Worm (Caenorhabditis elegans) whole organism, early embryonic: ENCODE results near the gene Y69A2AR.51.

Experiments
- B0310.2 ChIP-seq: sonication (generic microtip); optimal IDR thresholded peaks from 2 replicates; lab custom pipeline; 2016; ENCODE audit warnings: mild to moderate bottlenecking, missing genetic modification characterization, missing compliant biosample characterization
- F13C5.2 ChIP-seq: sonication (generic microtip); optimal IDR thresholded peaks from 2 replicates; lab custom pipeline; 2017; ENCODE audit warnings: mild to moderate bottlenecking, missing genetic modification characterization, inconsistent platforms, missing compliant biosample characterization
- aly-1 ChIP-seq: sonication (generic microtip); optimal IDR thresholded peaks from 2 replicates; lab custom pipeline; 2016; ENCODE audit warnings: missing genetic modification characterization, missing compliant biosample characterization
- ama-1 ChIP-seq: fragments of 150-350 bp; optimal IDR thresholded peaks from 2 replicates; lab custom pipeline; 2014
- ceh-13 ChIP-seq: fragments of 200-800 bp; sonication (Bioruptor generic); optimal IDR thresholded peaks from 2 replicates; lab custom pipeline; 2018; ENCODE audit warnings: mild to moderate bottlenecking, missing genetic modification characterization, missing compliant biosample characterization
- ceh-36 ChIP-seq: sonication (generic microtip); optimal IDR thresholded peaks from 2 replicates; lab custom pipeline; 2016; ENCODE audit warnings: missing genetic modification characterization, inconsistent platforms, missing compliant biosample characterization
- ets-7 ChIP-seq: sonication (generic microtip); optimal IDR thresholded peaks from 2 replicates; lab custom pipeline; 2016; ENCODE audit warnings: missing genotype, missing genetic modification characterization, missing compliant biosample characterization
- flt-1 ChIP-seq: fragments of 200-800 bp; sonication (Bioruptor generic); IDR thresholded peaks from 2 replicates; pipeline ENCODE4 v1.3.6; 2022; ENCODE audit warnings: missing genetic modification characterization, missing compliant biosample characterization
- hmbx-1 ChIP-seq: sonication (generic microtip); optimal IDR thresholded peaks from 2 replicates; lab custom pipeline; 2016; ENCODE audit warnings: mild to moderate bottlenecking, missing genetic modification characterization, missing compliant biosample characterization
- hmg-4 ChIP-seq: fragments of 200-800 bp; sonication (Bioruptor generic); optimal IDR thresholded peaks from 2 replicates; lab custom pipeline; 2018; ENCODE audit warnings: mild to moderate bottlenecking, missing genetic modification characterization, missing compliant biosample characterization
- hnd-1 ChIP-seq: sonication (generic microtip); optimal IDR thresholded peaks from 2 replicates; lab custom pipeline; 2016; ENCODE audit warnings: missing genetic modification characterization, missing compliant biosample characterization
- pes-1 ChIP-seq: fragments of 200-800 bp; sonication (Bioruptor generic); IDR thresholded peaks from 2 replicates; pipeline ENCODE4 v1.3.6; 2022; ENCODE audit warnings: missing genetic modification reagents, missing genetic modification characterization, missing compliant biosample characterization
- scrt-1 ChIP-seq: fragments of 200-800 bp; sonication (Bioruptor generic); IDR thresholded peaks from 2 replicates; pipeline ENCODE4 v1.3.6; 2022; ENCODE audit warnings: missing genetic modification characterization, missing compliant biosample characterization
- sea-1 ChIP-seq: fragments of 200-800 bp; sonication (Bioruptor generic); conservative IDR thresholded peaks from 2 replicates; pipeline ENCODE4 v1.3.6; 2022; ENCODE audit warnings: missing genetic modification characterization, missing compliant biosample characterization
- tbx-11 ChIP-seq: fragments of 200-800 bp; sonication (Bioruptor generic); IDR thresholded peaks from 2 replicates; pipeline ENCODE4 v1.3.6; 2022; ENCODE audit warnings: missing genetic modification characterization, missing compliant biosample characterization
- tbx-37 ChIP-seq: fragments of 200-800 bp; sonication (Bioruptor generic); conservative IDR thresholded peaks from 2 replicates; pipeline ENCODE4 v1.3.6; 2022; ENCODE audit warnings: missing genetic modification reagents, missing genetic modification characterization, missing compliant biosample characterization
- tra-4 ChIP-seq: sonication (generic microtip); optimal IDR thresholded peaks from 2 replicates; lab custom pipeline; 2017; ENCODE audit warnings: missing genetic modification characterization, missing compliant biosample characterization

Y69A2AR.51 gene

ce11 chrIV:2601988-2602861 lies 30.0 kb downstream of the Y69A2AR.51 start:
- TF ChIP-seq tra-4 (tag; lab: Kevin White, UChicago) (no peak), B0310.2 (tag; lab: Kevin White, UChicago) (peak; percentile 29), aly-1 (tag; lab: Kevin White, UChicago) (no peak), flt-1 (GFP tag; lab: Robert Waterston, UW) (0 out of 2 replicates have a peak, but pooled peaks have one; percentile 43), ceh-13 (no peak), F13C5.2 (tag; lab: Kevin White, UChicago) (peak; percentile 19)

ce11 chrIV:2602862-2603189 lies 30.6 kb downstream of the Y69A2AR.51 start:
- TF ChIP-seq sea-1 (GFP tag; lab: Robert Waterston, UW), result 0 out of 2 replicates have a peak, but pooled peaks have one; percentile 12
- TF ChIP-seq B0310.2 (tag; lab: Kevin White, UChicago), result no peak

- TF ChIP-seq aly-1 (tag; lab: Kevin White, UChicago) (no peak), tbx-37 (GFP tag; lab: Robert Waterston, UW) (no peak; the same call in 1 of the 2 replicates), F13C5.2 (tag; lab: Kevin White, UChicago) (no peak), hmg-4 (GFP tag; lab: Kevin White, UChicago) (no peak), hnd-1 (tag; lab: Kevin White, UChicago) (no peak), ets-7 (tag; lab: Kevin White, UChicago) (no peak), ama-1 (lab: Kevin White, UChicago) (no peak), pes-1 (no peak), B0310.2 (tag; lab: Kevin White, UChicago) (no peak), ceh-13 (no peak), sea-1 (GFP tag; lab: Robert Waterston, UW) (no peak), tbx-11 (GFP tag; lab: Robert Waterston, UW) (no peak), ceh-36 (tag; lab: Kevin White, UChicago) (no peak), tra-4 (tag; lab: Kevin White, UChicago) (no peak), scrt-1 (GFP tag; lab: Robert Waterston, UW) (no peak), flt-1 (GFP tag; lab: Robert Waterston, UW) (no peak), hmbx-1 (tag; lab: Kevin White, UChicago) (no peak)
Measured at ce11 chrIV:2603556-2604021, 31.4 kb downstream of the Y69A2AR.51 start.

- no peak for TF ChIP-seq tra-4 (tag; lab: Kevin White, UChicago)
- no peak for TF ChIP-seq flt-1 (GFP tag; lab: Robert Waterston, UW)
- TF ChIP-seq tbx-11 (GFP tag; lab: Robert Waterston, UW), result no peak
- no peak for TF ChIP-seq ama-1 (lab: Kevin White, UChicago)
- no peak for TF ChIP-seq ceh-36 (tag; lab: Kevin White, UChicago)
- TF ChIP-seq hmg-4 (GFP tag; lab: Kevin White, UChicago), result no peak
- no peak for TF ChIP-seq B0310.2 (tag; lab: Kevin White, UChicago)
- no peak for TF ChIP-seq hmbx-1 (tag; lab: Kevin White, UChicago)
- no peak for TF ChIP-seq scrt-1 (GFP tag; lab: Robert Waterston, UW)
- no peak for TF ChIP-seq pes-1
- TF ChIP-seq hnd-1 (tag; lab: Kevin White, UChicago), result no peak
- TF ChIP-seq aly-1 (tag; lab: Kevin White, UChicago), result no peak
- no peak for TF ChIP-seq F13C5.2 (tag; lab: Kevin White, UChicago)
- no peak for TF ChIP-seq ets-7 (tag; lab: Kevin White, UChicago)
- no peak for TF ChIP-seq tbx-37 (GFP tag; lab: Robert Waterston, UW)
- TF ChIP-seq sea-1 (GFP tag; lab: Robert Waterston, UW), result no peak
Measured at ce11 chrIV:2606572-2606971, 34.4 kb downstream of the Y69A2AR.51 start.

- no peak for TF ChIP-seq ama-1 (lab: Kevin White, UChicago)
Measured at ce11 chrIV:2607513-2608101, 35.4 kb downstream of the Y69A2AR.51 start, which contains the start of gene vamp-7. Gene vamp-7, plus strand, starts transcription at chrIV:2608051.

ce11 chrIV:2610409-2610808 lies 38.2 kb downstream of the Y69A2AR.51 start, which contains the start of gene Y69A2AR.32:
Gene Y69A2AR.32, plus strand, starts transcription at chrIV:2610436.
- TF ChIP-seq hmbx-1 (tag; lab: Kevin White, UChicago), result no peak
- TF ChIP-seq pes-1, result no peak
- TF ChIP-seq hmg-4 (GFP tag; lab: Kevin White, UChicago), result no peak
- TF ChIP-seq flt-1 (GFP tag; lab: Robert Waterston, UW), result no peak
- TF ChIP-seq scrt-1 (GFP tag; lab: Robert Waterston, UW), result no peak
- TF ChIP-seq ama-1 (lab: Kevin White, UChicago), result no peak
- TF ChIP-seq aly-1 (tag; lab: Kevin White, UChicago), result no peak

- TF ChIP-seq tbx-37 (GFP tag; lab: Robert Waterston, UW) (no peak), pes-1 (no peak), hnd-1 (tag; lab: Kevin White, UChicago) (no peak), flt-1 (GFP tag; lab: Robert Waterston, UW) (no peak), ceh-13 (no peak), tra-4 (tag; lab: Kevin White, UChicago) (no peak), aly-1 (tag; lab: Kevin White, UChicago) (no peak), F13C5.2 (tag; lab: Kevin White, UChicago) (no peak), ets-7 (tag; lab: Kevin White, UChicago) (no peak), sea-1 (GFP tag; lab: Robert Waterston, UW) (no peak), B0310.2 (tag; lab: Kevin White, UChicago) (no peak), hmbx-1 (tag; lab: Kevin White, UChicago) (no peak), ama-1 (lab: Kevin White, UChicago) (no peak), tbx-11 (GFP tag; lab: Robert Waterston, UW) (no peak), ceh-36 (tag; lab: Kevin White, UChicago) (no peak), scrt-1 (GFP tag; lab: Robert Waterston, UW) (no peak), hmg-4 (GFP tag; lab: Kevin White, UChicago) (no peak)
Measured at ce11 chrIV:2610974-2611373, 38.8 kb downstream of the Y69A2AR.51 start.
